5 fruit fly cellular contexts compared by ENCODE assay signal in genomic region chr3R:15094218-15094928, dm6.
A peak's percentile ranks its signal among the peaks of the same experiment; 100 is the strongest.
TF ChIP-seq lines count a peak whose summit lies in the region.

No protein-coding gene starts in this region.

- no peak for TF ChIP-seq CTCF in whole organism, embryonic (GFP tag; optimal IDR thresholded peaks at IDR 0.05; lab: Kevin White, UChicago)

TF ChIP-seq in whole organism, adult, 20 proteins besides CTCF, POLR2A, EP300 and RAD21:
- TF ChIP-seq tj (GFP tag; optimal IDR thresholded peaks at IDR 0.05; lab: Kevin White, UChicago) (peak; percentile 72), cic (GFP tag; optimal IDR thresholded peaks at IDR 0.05; lab: Kevin White, UChicago) (no peak), Hr96 (GFP tag; optimal IDR thresholded peaks at IDR 0.05; lab: Kevin White, UChicago) (peak; percentile 8), CG11617 (GFP tag; optimal IDR thresholded peaks at IDR 0.05; lab: Kevin White, UChicago) (peak; percentile 42)

TF ChIP-seq in whole organism, embryonic, 481 proteins besides CTCF, POLR2A, EP300 and RAD21 (continues in another document):
- TF ChIP-seq ro (GFP tag; IDR thresholded peaks at IDR 0.05; lab: Robert Waterston, UW) (no peak), pan (optimal IDR thresholded peaks at IDR 0.05; lab: Kevin White, UChicago) (no peak), pan (GFP tag; optimal IDR thresholded peaks at IDR 0.05 in 1 of 2, IDR thresholded peaks at IDR 0.05 in 1 of 2) (no peak), CG12104 (GFP tag; optimal IDR thresholded peaks at IDR 0.05; lab: Kevin White, UChicago) (no peak), CG1603 (tag; optimal IDR thresholded peaks at IDR 0.05; lab: Kevin White, UChicago) (no peak), vfl (GFP tag; optimal IDR thresholded peaks at IDR 0.05; lab: Kevin White, UChicago) (no peak), Sry-β (GFP tag; optimal IDR thresholded peaks at IDR 0.05; lab: Kevin White, UChicago) (peak; percentile 97), CG1602 (GFP tag; optimal IDR thresholded peaks at IDR 0.05; lab: Kevin White, UChicago) (no peak), CG32532 (GFP tag; IDR thresholded peaks at IDR 0.05; lab: Robert Waterston, UW) (no peak), nom (GFP tag; optimal IDR thresholded peaks at IDR 0.05; lab: Kevin White, UChicago) (no peak), Atf-2 (GFP tag; optimal IDR thresholded peaks at IDR 0.05; lab: Kevin White, UChicago) (no peak), BEAF-32 (GFP tag; optimal IDR thresholded peaks at IDR 0.05; lab: Kevin White, UChicago) (no peak), CG2889 (GFP tag; IDR thresholded peaks at IDR 0.05; lab: Robert Waterston, UW) (no peak), lola (GFP tag; optimal IDR thresholded peaks at IDR 0.05; lab: Kevin White, UChicago) (peak in 1 of 3 experiments; percentile 24), CG6272 (GFP tag; IDR thresholded peaks at IDR 0.05; lab: Robert Waterston, UW) (no peak), CG11695 (GFP tag; IDR thresholded peaks at IDR 0.05; lab: Robert Waterston, UW) (no peak), ems (GFP tag; optimal IDR thresholded peaks at IDR 0.05; lab: Kevin White, UChicago) (no peak), CG10979 (tag; optimal IDR thresholded peaks at IDR 0.05; lab: Kevin White, UChicago) (no peak), CG1647 (GFP tag; optimal IDR thresholded peaks at IDR 0.05; lab: Kevin White, UChicago) (no peak), CG4730 (GFP tag; IDR thresholded peaks at IDR 0.05; lab: Robert Waterston, UW) (no peak), CG13123 (GFP tag; optimal IDR thresholded peaks at IDR 0.05; lab: Kevin White, UChicago) (no peak), dmrt99B (tag; optimal IDR thresholded peaks at IDR 0.05; lab: Kevin White, UChicago) (peak; percentile 3), sna (GFP tag; IDR thresholded peaks at IDR 0.05; lab: Robert Waterston, UW; ENCODE audit: partially characterized antibody) (no peak)

TF ChIP-seq in whole organism, prepupa, 60 proteins besides CTCF, POLR2A, EP300 and RAD21 (continues in another document):
- TF ChIP-seq CG10669 (GFP tag; optimal IDR thresholded peaks at IDR 0.05; lab: Kevin White, UChicago) = no peak
- TF ChIP-seq acj6 (GFP tag; optimal IDR thresholded peaks at IDR 0.05; lab: Kevin White, UChicago) = no peak
- no peak for TF ChIP-seq spab (GFP tag; optimal IDR thresholded peaks at IDR 0.05; lab: Kevin White, UChicago)
- TF ChIP-seq Sox15 (GFP tag; optimal IDR thresholded peaks at IDR 0.05; lab: Kevin White, UChicago) = no peak
- peak; percentile 84 for TF ChIP-seq Eip78C (GFP tag; lab: Kevin White, UChicago)
- TF ChIP-seq CG11902 (GFP tag; optimal IDR thresholded peaks at IDR 0.05; lab: Kevin White, UChicago) = no peak
- TF ChIP-seq Met (GFP tag; optimal IDR thresholded peaks at IDR 0.05; lab: Kevin White, UChicago) = peak; percentile 55
- TF ChIP-seq CG3032 (tag; optimal IDR thresholded peaks at IDR 0.05; lab: Kevin White, UChicago) = no peak
- peak; percentile 23 for TF ChIP-seq CG6808 (GFP tag; optimal IDR thresholded peaks at IDR 0.05; lab: Kevin White, UChicago)
- TF ChIP-seq CG6854 (GFP tag; optimal IDR thresholded peaks at IDR 0.05; lab: Kevin White, UChicago) = no peak
- TF ChIP-seq Eip93F (GFP tag; optimal IDR thresholded peaks at IDR 0.05; lab: Kevin White, UChicago) = no peak
- peak; percentile 35 for TF ChIP-seq esn (GFP tag; optimal IDR thresholded peaks at IDR 0.05; lab: Kevin White, UChicago)
- TF ChIP-seq Sox102F (GFP tag; optimal IDR thresholded peaks at IDR 0.05; lab: Kevin White, UChicago) = peak; percentile 1
- peak; percentile 32 for TF ChIP-seq Hr4 (GFP tag; optimal IDR thresholded peaks at IDR 0.05; lab: Kevin White, UChicago)
- peak; percentile 24 for TF ChIP-seq achi (GFP tag; optimal IDR thresholded peaks at IDR 0.05; lab: Kevin White, UChicago)
- peak; percentile 38 for TF ChIP-seq CG32006 (GFP tag; optimal IDR thresholded peaks at IDR 0.05; lab: Kevin White, UChicago)
- no peak for TF ChIP-seq Gug (GFP tag; IDR thresholded peaks at IDR 0.05; lab: Robert Waterston, UW)
- peak; percentile 39 for TF ChIP-seq fkh (GFP tag; optimal IDR thresholded peaks at IDR 0.05; lab: Kevin White, UChicago)
- TF ChIP-seq vri (GFP tag; optimal IDR thresholded peaks at IDR 0.05; lab: Kevin White, UChicago) = peak; percentile 15
- TF ChIP-seq OdsH (GFP tag; optimal IDR thresholded peaks at IDR 0.05; lab: Kevin White, UChicago) = peak; percentile 23
- peak; percentile 19 for TF ChIP-seq Sox14 (GFP tag; optimal IDR thresholded peaks at IDR 0.05; lab: Kevin White, UChicago)
- no peak for TF ChIP-seq CG6276 (GFP tag; optimal IDR thresholded peaks at IDR 0.05; lab: Kevin White, UChicago)
- TF ChIP-seq CG9139 (GFP tag; optimal IDR thresholded peaks at IDR 0.05; lab: Kevin White, UChicago) = no peak

TF ChIP-seq in whole organism, pupa, 21 proteins besides CTCF, POLR2A, EP300 and RAD21:
- peak; percentile 3 for TF ChIP-seq CG8159 (tag; optimal IDR thresholded peaks at IDR 0.05; lab: Kevin White, UChicago)
- TF ChIP-seq CG14655 (GFP tag; optimal IDR thresholded peaks at IDR 0.05; lab: Kevin White, UChicago) = peak; percentile 30
- TF ChIP-seq Snoo (tag; optimal IDR thresholded peaks at IDR 0.05; lab: Kevin White, UChicago) = peak; percentile 15
- TF ChIP-seq CG13204 (GFP tag; optimal IDR thresholded peaks at IDR 0.05; lab: Kevin White, UChicago) = no peak
- TF ChIP-seq CG32121 (GFP tag; IDR thresholded peaks at IDR 0.05; lab: Robert Waterston, UW) = no peak
- TF ChIP-seq Ets98B (GFP tag; IDR thresholded peaks at IDR 0.05; lab: Robert Waterston, UW) = no peak
- TF ChIP-seq EcR (GFP tag; optimal IDR thresholded peaks at IDR 0.05; lab: Kevin White, UChicago) = no peak

TF ChIP-seq in whole organism, wandering third instar larva, 38 proteins besides CTCF, POLR2A, EP300 and RAD21:
- TF ChIP-seq sage (GFP tag; optimal IDR thresholded peaks at IDR 0.05; lab: Kevin White, UChicago) (no peak), h (GFP tag; optimal IDR thresholded peaks at IDR 0.05; lab: Kevin White, UChicago) (peak; percentile 46), woc (GFP tag; optimal IDR thresholded peaks at IDR 0.05; lab: Kevin White, UChicago) (peak; percentile 77), br (GFP tag; optimal IDR thresholded peaks at IDR 0.05; lab: Kevin White, UChicago) (peak; percentile 23), dsf (GFP tag; optimal IDR thresholded peaks at IDR 0.05; lab: Kevin White, UChicago; ENCODE audit: borderline replicate concordance) (no peak), tai (GFP tag; optimal IDR thresholded peaks at IDR 0.05; lab: Kevin White, UChicago) (no peak), Dif (GFP tag; optimal IDR thresholded peaks at IDR 0.05; lab: Kevin White, UChicago; ENCODE audit: partially characterized antibody) (no peak), usp (GFP tag; optimal IDR thresholded peaks at IDR 0.05; lab: Kevin White, UChicago) (no peak), fru (GFP tag; optimal IDR thresholded peaks at IDR 0.05; lab: Kevin White, UChicago) (peak; percentile 30), Sp1 (GFP tag; optimal IDR thresholded peaks at IDR 0.05; lab: Kevin White, UChicago) (peak; percentile 5), Dfd (GFP tag; optimal IDR thresholded peaks at IDR 0.05; lab: Kevin White, UChicago) (no peak), Myc (optimal IDR thresholded peaks at IDR 0.05; lab: Kevin White, UChicago) (peak; percentile 99), OdsH (GFP tag; optimal IDR thresholded peaks at IDR 0.05; lab: Kevin White, UChicago) (peak; percentile 13), Hr78 (GFP tag; optimal IDR thresholded peaks at IDR 0.05; lab: Kevin White, UChicago) (no peak), rgr (GFP tag; optimal IDR thresholded peaks at IDR 0.05; lab: Kevin White, UChicago) (no peak), lola (GFP tag; optimal IDR thresholded peaks at IDR 0.05; lab: Kevin White, UChicago) (no peak), foxo (GFP tag; optimal IDR thresholded peaks at IDR 0.05; lab: Kevin White, UChicago) (peak in 1 of 2 experiments; percentile 28)
